Worm (Caenorhabditis elegans) whole organism, young adult: Measurements from ENCODE around the gene hpo-18.

Experiments used
- F23B12.7 ChIP-seq: sonication (generic microtip); optimal IDR thresholded peaks from 2 replicates; lab custom pipeline; 2017; ENCODE audit warnings: missing genetic modification characterization, mild to moderate bottlenecking, missing compliant biosample characterization, antibody characterized with exemption, moderate library complexity; ENCODE audit not compliant: insufficient read depth
- F33H1.4 ChIP-seq: fragments of 200-800 bp; sonication (Bioruptor generic); IDR thresholded peaks from 2 replicates; pipeline ENCODE4 v1.3.6; 2022; ENCODE audit warnings: missing genetic modification reagents, missing genetic modification characterization, missing compliant biosample characterization
- F49E8.2 ChIP-seq: sonication (generic microtip); optimal IDR thresholded peaks from 3 replicates; lab custom pipeline; 2017; ENCODE audit warnings: missing genetic modification characterization, mild to moderate bottlenecking, missing compliant biosample characterization, antibody characterized with exemption, moderate library complexity; ENCODE audit not compliant: insufficient read depth
- K12H6.12 ChIP-seq: fragments of 200-800 bp; sonication (Bioruptor generic); optimal IDR thresholded peaks from 2 replicates; lab custom pipeline; 2018; ENCODE audit warnings: mild to moderate bottlenecking, missing genetic modification characterization, missing compliant biosample characterization
- athp-1 ChIP-seq: sonication (generic microtip); optimal IDR thresholded peaks from 2 replicates; lab custom pipeline; 2017; ENCODE audit warnings: mild to moderate bottlenecking, missing genetic modification characterization, missing compliant biosample characterization
- cebp-1 ChIP-seq, 2 experiments: fragments of 200-800 bp in 1 of 2; sonication (Bioruptor generic) in 1 of 2; sonication (generic microtip) in 1 of 2; IDR thresholded peaks in 1 of 2; optimal IDR thresholded peaks in 1 of 2; 2 replicates each; pipeline versions ENCODE4 v1.3.6 to Lab custom; 2017 to 2022; ENCODE audit warnings: missing compliant biosample characterization in 2 of 2, missing genetic modification characterization in 2 of 2, mild to moderate bottlenecking in 1 of 2, missing genetic modification reagents in 1 of 2, moderate library complexity in 1 of 2
- ceh-91 ChIP-seq: fragments of 200-800 bp; sonication (Bioruptor generic); IDR thresholded peaks from 2 replicates; pipeline ENCODE4 v1.3.6; 2022; ENCODE audit warnings: missing genetic modification reagents, missing genetic modification characterization, missing compliant biosample characterization
- dox-1 ChIP-seq: fragments of 200-800 bp; sonication (Bioruptor generic); IDR thresholded peaks from 2 replicates; pipeline ENCODE4 v1.3.6; 2022; ENCODE audit warnings: missing genetic modification reagents, missing genetic modification characterization, missing compliant biosample characterization
- dpff-1 ChIP-seq: sonication (generic microtip); optimal IDR thresholded peaks from 2 replicates; lab custom pipeline; 2017; ENCODE audit warnings: mild to moderate bottlenecking, missing genetic modification characterization, missing compliant biosample characterization
- efl-1 ChIP-seq: fragments of 150-350 bp; optimal IDR thresholded peaks from 2 replicates; lab custom pipeline; 2014; ENCODE audit warnings: missing biosample characterization, missing genetic modification reagents, missing genetic modification characterization
- egrh-3 ChIP-seq: fragments of 200-800 bp; sonication (Bioruptor generic); IDR thresholded peaks from 2 replicates; pipeline ENCODE4 v1.3.6; 2022; ENCODE audit warnings: missing genetic modification reagents, missing genetic modification characterization, missing compliant biosample characterization
- ekl-4 ChIP-seq: fragments of 200-800 bp; sonication (Bioruptor generic); IDR thresholded peaks from 2 replicates; pipeline ENCODE4 v1.3.6; 2022; ENCODE audit warnings: missing genetic modification reagents, missing genetic modification characterization, missing compliant biosample characterization
- hrde-1 ChIP-seq: sonication (generic microtip); optimal IDR thresholded peaks from 2 replicates; lab custom pipeline; 2016; ENCODE audit warnings: missing genetic modification characterization, mild to moderate bottlenecking, missing compliant biosample characterization, moderate library complexity, missing genotype, missing genetic modification reagents, borderline replicate concordance
- let-526 ChIP-seq: fragments of 200-800 bp; sonication (Bioruptor generic); IDR thresholded peaks from 2 replicates; pipeline ENCODE4 v1.3.6; 2022; ENCODE audit warnings: missing genetic modification reagents, missing genetic modification characterization, missing compliant biosample characterization
- lin-40 ChIP-seq: sonication (generic microtip); optimal IDR thresholded peaks from 2 replicates; lab custom pipeline; 2016; ENCODE audit warnings: missing genetic modification characterization, mild to moderate bottlenecking, missing compliant biosample characterization, missing genotype, missing genetic modification reagents
- lin-54 ChIP-seq: fragments of 200-800 bp; sonication (Bioruptor generic); optimal IDR thresholded peaks from 2 replicates; lab custom pipeline; 2018; ENCODE audit warnings: mild to moderate bottlenecking, missing genetic modification characterization, missing compliant biosample characterization
- madf-3 ChIP-seq: fragments of 200-800 bp; sonication (Bioruptor generic); IDR thresholded peaks from 2 replicates; pipeline ENCODE4 v1.3.6; 2022; ENCODE audit warnings: missing genetic modification reagents, missing genetic modification characterization, missing compliant biosample characterization
- madf-6 ChIP-seq: fragments of 200-800 bp; sonication (Bioruptor generic); IDR thresholded peaks from 2 replicates; pipeline ENCODE4 v1.3.6; 2022; ENCODE audit warnings: missing genetic modification reagents, missing genetic modification characterization, missing compliant biosample characterization
- madf-8 ChIP-seq: fragments of 200-800 bp; sonication (Bioruptor generic); conservative IDR thresholded peaks from 2 replicates; pipeline ENCODE4 v1.3.6; 2022; ENCODE audit warnings: missing genetic modification reagents, missing genetic modification characterization, missing compliant biosample characterization
- mcd-1 ChIP-seq: fragments of 200-800 bp; sonication (Bioruptor generic); IDR thresholded peaks from 2 replicates; pipeline ENCODE4 v1.3.6; 2022; ENCODE audit warnings: missing genetic modification reagents, missing genetic modification characterization, missing compliant biosample characterization
- mel-28 ChIP-seq: sonication (generic microtip); optimal IDR thresholded peaks from 2 replicates; lab custom pipeline; 2016; ENCODE audit warnings: borderline replicate concordance, mild to moderate bottlenecking, missing genetic modification characterization, missing compliant biosample characterization
- nfya-1 ChIP-seq: sonication (generic microtip); optimal IDR thresholded peaks from 2 replicates; lab custom pipeline; 2017; ENCODE audit warnings: antibody characterized with exemption, missing compliant biosample characterization, missing genetic modification characterization, borderline replicate concordance; ENCODE audit not compliant: insufficient read depth
- nfyb-1 ChIP-seq: fragments of 200-800 bp; sonication (Bioruptor generic); IDR thresholded peaks from 2 replicates; pipeline ENCODE4 v1.3.6; 2022; ENCODE audit warnings: missing genetic modification reagents, missing genetic modification characterization, missing compliant biosample characterization
- nhr-120 ChIP-seq: fragments of 200-800 bp; sonication (Bioruptor generic); IDR thresholded peaks from 2 replicates; pipeline ENCODE4 v1.3.6; 2022; ENCODE audit warnings: missing genetic modification characterization, missing compliant biosample characterization
- nhr-27 ChIP-seq: fragments of 200-800 bp; sonication (Bioruptor generic); optimal IDR thresholded peaks from 2 replicates; lab custom pipeline; 2018; ENCODE audit warnings: mild to moderate bottlenecking, missing genetic modification characterization, moderate library complexity, missing compliant biosample characterization
- nhr-90 ChIP-seq: sonication (generic microtip); optimal IDR thresholded peaks from 2 replicates; lab custom pipeline; 2016; ENCODE audit warnings: missing genotype, mild to moderate bottlenecking, missing genetic modification characterization, missing compliant biosample characterization
- pbrm-1 ChIP-seq: fragments of 200-800 bp; sonication (Bioruptor generic); IDR thresholded peaks from 2 replicates; pipeline ENCODE4 v1.3.6; 2022; ENCODE audit warnings: missing genetic modification reagents, missing genetic modification characterization, missing compliant biosample characterization
- repo-1 ChIP-seq: sonication (generic microtip); optimal IDR thresholded peaks from 2 replicates; lab custom pipeline; 2017; ENCODE audit warnings: mild to moderate bottlenecking, missing genetic modification characterization, missing compliant biosample characterization
- snpc-3.4 ChIP-seq: sonication (generic microtip); optimal IDR thresholded peaks from 2 replicates; lab custom pipeline; 2017; ENCODE audit warnings: missing genetic modification characterization, mild to moderate bottlenecking, missing compliant biosample characterization, antibody characterized with exemption, moderate library complexity, missing genotype, missing genetic modification reagents
- snpc-4 ChIP-seq, 5 experiments: fragments of 150-350 bp in 1 of 5; sonication (generic microtip) in 4 of 5; optimal IDR thresholded peaks; 2 replicates each; lab custom pipeline; 2014 to 2018; ENCODE audit warnings: missing genetic modification characterization in 5 of 5, missing biosample characterization in 3 of 5, antibody characterized with exemption in 2 of 5, mild to moderate bottlenecking in 2 of 5, missing compliant biosample characterization in 2 of 5, missing genotype in 2 of 5, moderate library complexity in 2 of 5, missing genetic modification reagents in 1 of 5
- sptf-2 ChIP-seq: fragments of 200-800 bp; sonication (Bioruptor generic); optimal IDR thresholded peaks from 2 replicates; lab custom pipeline; 2018; ENCODE audit warnings: mild to moderate bottlenecking, missing genetic modification characterization, missing compliant biosample characterization
- tbp1 ChIP-seq: fragments of 200-800 bp; sonication (Bioruptor generic); optimal IDR thresholded peaks from 2 replicates; lab custom pipeline; 2018; ENCODE audit warnings: mild to moderate bottlenecking, missing genetic modification characterization, missing compliant biosample characterization
- tbx-9 ChIP-seq: sonication (generic microtip); optimal IDR thresholded peaks from 2 replicates; lab custom pipeline; 2016; ENCODE audit warnings: borderline replicate concordance, missing genetic modification characterization, inconsistent platforms, missing compliant biosample characterization
- zfh-2 ChIP-seq: fragments of 200-800 bp; sonication (Bioruptor generic); conservative IDR thresholded peaks from 2 replicates; pipeline ENCODE4 v1.3.6; 2022; ENCODE audit warnings: missing genetic modification reagents, missing genetic modification characterization, missing compliant biosample characterization
- zim-3 ChIP-seq: sonication (generic microtip); optimal IDR thresholded peaks from 2 replicates; lab custom pipeline; 2017; ENCODE audit warnings: mild to moderate bottlenecking, missing genetic modification characterization, moderate library complexity, missing compliant biosample characterization
- ztf-6 ChIP-seq: fragments of 200-800 bp; sonication (Bioruptor generic); IDR thresholded peaks from 2 replicates; pipeline ENCODE4 v1.3.6; 2022; ENCODE audit warnings: missing genetic modification reagents, missing genetic modification characterization, missing compliant biosample characterization

Gene hpo-18

DNA sequence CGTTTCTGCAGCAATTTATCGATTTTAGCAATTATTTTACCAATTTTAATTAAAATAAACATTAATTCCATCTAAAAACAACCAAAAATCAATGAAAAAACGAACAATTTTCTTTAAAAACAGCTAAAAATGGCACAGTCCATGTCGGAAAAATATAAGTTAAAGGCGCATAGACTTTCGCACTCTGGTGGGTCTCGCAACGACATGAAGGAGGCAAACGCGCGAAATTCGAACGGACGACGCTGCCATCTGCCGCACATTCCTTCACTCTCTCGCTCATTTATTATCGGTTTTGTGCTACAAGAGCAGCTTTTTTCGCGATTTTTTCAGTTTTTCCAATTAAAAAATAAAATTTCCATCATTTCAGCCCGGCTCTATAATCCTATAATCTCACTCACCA is 574 bp upstream of the hpo-18 start, which contains the start of gene mcm-7 (continued):
- no peak for TF ChIP-seq nhr-120 (GFP tag; lab: Robert Waterston, UW)
- TF ChIP-seq egrh-3 (GFP tag; lab: Robert Waterston, UW) = peak; percentile 70
- peak; percentile 93 for TF ChIP-seq efl-1 (GFP tag; lab: Kevin White, UChicago)
- TF ChIP-seq F33H1.4 (GFP tag; lab: Robert Waterston, UW) = peak; percentile 93
- TF ChIP-seq madf-8 = peak; percentile 76
- peak; percentile 77 for TF ChIP-seq dox-1
- TF ChIP-seq madf-6 (GFP tag; lab: Robert Waterston, UW) = peak; percentile 91
- no peak for TF ChIP-seq let-526 (GFP tag; lab: Robert Waterston, UW)
- peak; percentile 86 for TF ChIP-seq lin-54 (GFP tag; lab: Kevin White, UChicago)
- TF ChIP-seq pbrm-1 (GFP tag; lab: Robert Waterston, UW) = 0 out of 2 replicates have a peak, but pooled peaks have one; percentile 47
- TF ChIP-seq F23B12.7 = peak; percentile 45
- TF ChIP-seq sptf-2 (GFP tag; lab: Kevin White, UChicago) = no peak
- peak; percentile 51; the same call in 1 of the 2 replicates for TF ChIP-seq mcd-1
- TF ChIP-seq tbp1 (GFP tag; lab: Kevin White, UChicago) = peak; percentile 30
- no peak for TF ChIP-seq cebp-1 (GFP tag; IDR thresholded peaks at IDR 0.05; lab: Robert Waterston, UW)
- TF ChIP-seq cebp-1 (tag; optimal IDR thresholded peaks at IDR 0.05; lab: Kevin White, UChicago) = peak; percentile 41
- TF ChIP-seq mel-28 (tag; lab: Kevin White, UChicago) = no peak
- peak; percentile 74 for TF ChIP-seq ceh-91
- TF ChIP-seq lin-40 (tag; lab: Kevin White, UChicago) = no peak
- TF ChIP-seq, all 124 proteins: peak for 25

DNA sequence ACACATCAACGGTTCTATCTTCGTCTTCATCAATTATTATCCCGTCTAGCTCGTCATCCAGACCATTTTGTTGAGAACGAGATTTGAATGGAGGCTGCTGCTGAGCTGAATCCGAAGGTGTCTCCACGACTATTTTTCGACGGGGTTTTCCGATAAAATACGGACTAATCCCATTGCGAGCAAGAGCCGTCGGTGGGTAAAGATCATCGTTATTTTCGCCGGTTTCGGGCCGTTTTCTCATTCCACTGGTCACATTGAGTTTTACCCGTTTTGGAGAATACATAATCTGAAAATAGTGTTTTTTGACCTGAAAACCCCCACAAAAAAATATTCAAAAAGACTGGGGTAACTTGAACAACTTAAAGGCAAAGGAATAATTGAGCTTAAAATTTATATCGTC is 511 bp downstream of the hpo-18 start, which contains the start of gene figl-1:
Gene figl-1, minus strand, starts transcription at position 286 of the 400 bp plus-strand sequence.
- no peak for TF ChIP-seq repo-1 (tag; lab: Kevin White, UChicago)
- no peak for TF ChIP-seq nfya-1 (tag; lab: Kevin White, UChicago)
- TF ChIP-seq tbx-9 (tag; lab: Kevin White, UChicago) = no peak
- TF ChIP-seq zfh-2 (GFP tag; lab: Robert Waterston, UW) = no peak
- no peak for TF ChIP-seq dpff-1 (tag; lab: Kevin White, UChicago)
- TF ChIP-seq F49E8.2 = peak; percentile 27
- no peak for TF ChIP-seq snpc-3.4 (tag; lab: Kevin White, UChicago)
- no peak for TF ChIP-seq ztf-6 (GFP tag; lab: Robert Waterston, UW)
- TF ChIP-seq lin-54 (GFP tag; lab: Kevin White, UChicago) = peak; percentile 32
- TF ChIP-seq madf-6 (GFP tag; lab: Robert Waterston, UW) = peak; percentile 47
- TF ChIP-seq zim-3 = peak; percentile 12
- TF ChIP-seq madf-3 (GFP tag; lab: Robert Waterston, UW) = 0 out of 2 replicates have a peak, but pooled peaks have one; percentile 59
- peak; percentile 40; the same call in 1 of the 2 replicates for TF ChIP-seq mcd-1
- no peak for TF ChIP-seq snpc-4 (GFP tag; optimal IDR thresholded peaks at IDR 0.05; lab: Kevin White, UChicago)
- no peak for TF ChIP-seq snpc-4 (tag; optimal IDR thresholded peaks at IDR 0.05; lab: Kevin White, UChicago)
- TF ChIP-seq K12H6.12 (tag; lab: Kevin White, UChicago) = no peak
- TF ChIP-seq ekl-4 (GFP tag; lab: Robert Waterston, UW) = no peak
- peak; percentile 25; the same call in 1 of the 2 replicates for TF ChIP-seq F33H1.4 (GFP tag; lab: Robert Waterston, UW)
- no peak for TF ChIP-seq nhr-27 (tag; lab: Kevin White, UChicago)
- TF ChIP-seq nfyb-1 = peak; percentile 56
- peak; percentile 10 for TF ChIP-seq athp-1
- TF ChIP-seq hrde-1 (tag; lab: Kevin White, UChicago) = no peak
- no peak for TF ChIP-seq nhr-90 (tag; lab: Kevin White, UChicago)
- peak; percentile 23; the same call in 1 of the 2 replicates for TF ChIP-seq pbrm-1 (GFP tag; lab: Robert Waterston, UW)
